Fruit fly (Drosophila melanogaster) whole organism, wandering third instar larva: ENCODE data around the gene PpD3.

Experiments
- Abd-B ChIP-seq: fragments of >200 bp; optimal IDR thresholded peaks from 2 replicates; lab custom pipeline; 2017; ENCODE audit warnings: missing biosample characterization, missing genetic modification characterization
- CG32264 ChIP-seq: fragments of 200-800 bp; sonication (Bioruptor generic); optimal IDR thresholded peaks from 2 replicates; lab custom pipeline; 2016; ENCODE audit warnings: missing biosample characterization, missing genetic modification characterization
- CG9705 ChIP-seq: fragments of 200-800 bp; sonication (Bioruptor generic); optimal IDR thresholded peaks from 2 replicates; lab custom pipeline; 2018; ENCODE audit warnings: missing biosample characterization, mild to moderate bottlenecking, missing genetic modification characterization
- CrebA ChIP-seq: fragments of 200-800 bp; sonication (Bioruptor generic); optimal IDR thresholded peaks from 2 replicates; lab custom pipeline; 2016; ENCODE audit warnings: missing biosample characterization, mild to moderate bottlenecking, missing genetic modification characterization, borderline replicate concordance
- Dfd ChIP-seq: fragments of >200 bp; optimal IDR thresholded peaks from 2 replicates; lab custom pipeline; 2017; ENCODE audit warnings: missing biosample characterization, missing genetic modification characterization
- Dif ChIP-seq: fragments of 200-275, 200-300 bp; sonication (Bioruptor generic); optimal IDR thresholded peaks from 2 replicates; lab custom pipeline; 2018; ENCODE audit warnings: missing biosample characterization, missing genetic modification characterization; ENCODE audit not compliant: partially characterized antibody
- GATAd ChIP-seq: sonication (Bioruptor generic); optimal IDR thresholded peaks from 2 replicates; lab custom pipeline; 2016; ENCODE audit warnings: missing biosample characterization, missing genetic modification characterization
- HLH106 ChIP-seq: fragments of 200-800 bp; optimal IDR thresholded peaks from 3 replicates; lab custom pipeline; 2019; ENCODE audit warnings: missing biosample characterization, mild to moderate bottlenecking, missing genetic modification characterization, moderate library complexity
- Hnf4 ChIP-seq: fragments of 200-800 bp; sonication (Bioruptor generic); optimal IDR thresholded peaks from 2 replicates; lab custom pipeline; 2016; ENCODE audit warnings: missing biosample characterization, mild to moderate bottlenecking, missing genetic modification characterization
- Hr78 ChIP-seq: fragments of >200 bp; optimal IDR thresholded peaks from 2 replicates; lab custom pipeline; 2017; ENCODE audit warnings: missing biosample characterization, missing genetic modification characterization
- Hr83 ChIP-seq: fragments of 200-300 bp; sonication (Bioruptor generic); optimal IDR thresholded peaks from 2 replicates; lab custom pipeline; 2016; ENCODE audit warnings: missing biosample characterization, mild to moderate bottlenecking, missing genetic modification characterization, moderate library complexity; ENCODE audit not compliant: poor library complexity, severe bottlenecking
- Jra ChIP-seq: sonication (Bioruptor generic); optimal IDR thresholded peaks from 2 replicates; lab custom pipeline; 2016; ENCODE audit warnings: missing biosample characterization, missing genetic modification characterization
- Mio ChIP-seq: sonication (Bioruptor generic); optimal IDR thresholded peaks from 2 replicates; lab custom pipeline; 2016; ENCODE audit warnings: missing biosample characterization, missing genetic modification characterization
- Myc ChIP-seq: fragments of >200 bp; optimal IDR thresholded peaks from 2 replicates; lab custom pipeline; 2017
- N ChIP-seq: fragments of >200 bp; optimal IDR thresholded peaks from 2 replicates; lab custom pipeline; 2018; ENCODE audit warnings: missing biosample characterization, missing external identifiers, missing genetic modification characterization
- OdsH ChIP-seq: fragments of 200-800 bp; sonication (Bioruptor generic); optimal IDR thresholded peaks from 2 replicates; lab custom pipeline; 2016; ENCODE audit warnings: missing biosample characterization, mild to moderate bottlenecking, missing genetic modification characterization
- Rel ChIP-seq, 2 experiments: fragments of 200-800 bp; sonication (Bioruptor generic) in 1 of 2; optimal IDR thresholded peaks; 2 replicates in 1 of 2; 3 replicates in 1 of 2; lab custom pipeline; 2016 to 2019; ENCODE audit warnings: mild to moderate bottlenecking in 2 of 2, missing biosample characterization in 2 of 2, missing genetic modification characterization in 2 of 2, moderate library complexity in 1 of 2
- Sp1 ChIP-seq: fragments of 200-800 bp; sonication (Bioruptor generic); optimal IDR thresholded peaks from 3 replicates; lab custom pipeline; 2019; ENCODE audit warnings: missing biosample characterization, mild to moderate bottlenecking, missing genetic modification characterization, moderate library complexity
- Vsx2 ChIP-seq: fragments of 200-300, 225-300 bp; sonication (Bioruptor generic); optimal IDR thresholded peaks from 2 replicates; lab custom pipeline; 2018; ENCODE audit warnings: missing biosample characterization, missing genetic modification characterization; ENCODE audit not compliant: partially characterized antibody
- br ChIP-seq: fragments of 200-800 bp; sonication (Bioruptor generic); optimal IDR thresholded peaks from 2 replicates; lab custom pipeline; 2016; ENCODE audit warnings: missing biosample characterization, missing genetic modification characterization
- brk ChIP-seq: fragments of 200-800 bp; sonication (Bioruptor generic); optimal IDR thresholded peaks from 2 replicates; lab custom pipeline; 2016; ENCODE audit warnings: missing biosample characterization, mild to moderate bottlenecking, missing genetic modification characterization
- dmrt93B ChIP-seq: fragments of 200-800 bp; sonication (Bioruptor generic); optimal IDR thresholded peaks from 2 replicates; lab custom pipeline; 2018; ENCODE audit warnings: missing biosample characterization, mild to moderate bottlenecking, missing genetic modification characterization
- dsf ChIP-seq: sonication (Bioruptor generic); optimal IDR thresholded peaks from 2 replicates; lab custom pipeline; 2016; ENCODE audit warnings: missing biosample characterization, missing genetic modification characterization, borderline replicate concordance
- ey ChIP-seq: fragments of 200-800 bp; sonication (Bioruptor generic); optimal IDR thresholded peaks from 2 replicates; lab custom pipeline; 2016; ENCODE audit warnings: missing biosample characterization, missing genetic modification characterization
- foxo ChIP-seq, 2 experiments: fragments of 200-800 bp; sonication (Bioruptor generic); optimal IDR thresholded peaks; 2 replicates in 1 of 2; 3 replicates in 1 of 2; lab custom pipeline; 2016 to 2017; ENCODE audit warnings: missing biosample characterization in 2 of 2, missing genetic modification characterization in 2 of 2
- fru ChIP-seq: fragments of 200-800 bp; sonication (Bioruptor generic); optimal IDR thresholded peaks from 3 replicates; lab custom pipeline; 2016; ENCODE audit warnings: missing biosample characterization, mild to moderate bottlenecking, missing genetic modification characterization
- h ChIP-seq: fragments of 200-800 bp; sonication (Bioruptor generic); optimal IDR thresholded peaks from 3 replicates; lab custom pipeline; 2016; ENCODE audit warnings: missing biosample characterization, mild to moderate bottlenecking, missing genetic modification characterization
- jim ChIP-seq: fragments of 175-275, 200-325 bp; sonication (Bioruptor generic); optimal IDR thresholded peaks from 2 replicates; lab custom pipeline; 2016; ENCODE audit warnings: missing biosample characterization, mild to moderate bottlenecking, missing genetic modification characterization
- lola ChIP-seq: fragments of >200 bp; optimal IDR thresholded peaks from 2 replicates; lab custom pipeline; 2017; ENCODE audit warnings: missing biosample characterization, missing genetic modification characterization
- pan ChIP-seq: fragments of >200 bp; optimal IDR thresholded peaks from 2 replicates; lab custom pipeline; 2017
- psq ChIP-seq: fragments of 200-800 bp; sonication (Bioruptor generic); optimal IDR thresholded peaks from 3 replicates; lab custom pipeline; 2017; ENCODE audit warnings: missing biosample characterization, mild to moderate bottlenecking, missing genetic modification characterization, moderate library complexity
- rgr ChIP-seq: fragments of 200-800 bp; sonication (Bioruptor generic); optimal IDR thresholded peaks from 3 replicates; lab custom pipeline; 2016; ENCODE audit warnings: missing biosample characterization, mild to moderate bottlenecking, missing genetic modification characterization
- sage ChIP-seq: fragments of 200-800 bp; sonication (Bioruptor generic); optimal IDR thresholded peaks from 2 replicates; lab custom pipeline; 2016; ENCODE audit warnings: missing biosample characterization, mild to moderate bottlenecking, missing genetic modification characterization
- sv ChIP-seq: fragments of 200-800 bp; sonication (Bioruptor generic); optimal IDR thresholded peaks from 3 replicates; lab custom pipeline; 2016; ENCODE audit warnings: missing biosample characterization, missing genetic modification characterization
- usp ChIP-seq: fragments of >200 bp; optimal IDR thresholded peaks from 2 replicates; lab custom pipeline; 2017; ENCODE audit warnings: missing biosample characterization, missing genetic modification characterization
- woc ChIP-seq: sonication (Bioruptor generic); optimal IDR thresholded peaks from 2 replicates; lab custom pipeline; 2016; ENCODE audit warnings: missing biosample characterization, mild to moderate bottlenecking, missing genetic modification characterization

PpD3 gene

DNA sequence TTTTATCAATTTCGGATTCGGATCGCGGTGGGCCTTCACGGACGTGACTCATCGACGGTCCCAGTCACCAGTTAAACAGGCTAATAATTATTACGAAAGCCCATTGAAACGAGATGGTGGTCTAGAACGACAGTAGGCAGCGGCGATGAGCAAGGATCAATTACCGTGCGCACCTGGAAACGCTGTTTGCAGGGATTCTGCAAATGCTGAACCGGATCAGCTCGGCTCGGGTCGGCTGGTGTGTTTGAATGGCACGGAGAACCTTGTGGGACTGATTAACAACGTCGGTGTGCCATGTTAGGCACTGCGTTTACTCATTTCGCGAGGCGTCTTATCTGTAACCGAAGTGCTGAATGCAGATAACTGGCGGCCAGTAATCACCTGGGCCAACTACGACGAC lies 26.5 kb downstream of the PpD3 start, which contains the start of gene Whamy:
Gene Whamy, minus strand, starts transcription at position 273 of the 400 bp plus-strand sequence.
- TF ChIP-seq Dif (no peak), Hr83 (peak; percentile 12), Sp1 (GFP tag; lab: Kevin White, UChicago) (peak; percentile 27), OdsH (GFP tag; lab: Kevin White, UChicago) (peak; percentile 17), br (GFP tag; lab: Kevin White, UChicago) (peak; percentile 24), Rel (GFP tag; optimal IDR thresholded peaks at IDR 0.05; lab: Kevin White, UChicago) (no peak), Rel (tag; optimal IDR thresholded peaks at IDR 0.05; lab: Kevin White, UChicago) (peak; percentile 93), h (GFP tag; lab: Kevin White, UChicago) (peak; percentile 5), CrebA (no peak), Jra (GFP tag; lab: Kevin White, UChicago) (peak; percentile 8), rgr (peak; percentile 4)

DNA sequence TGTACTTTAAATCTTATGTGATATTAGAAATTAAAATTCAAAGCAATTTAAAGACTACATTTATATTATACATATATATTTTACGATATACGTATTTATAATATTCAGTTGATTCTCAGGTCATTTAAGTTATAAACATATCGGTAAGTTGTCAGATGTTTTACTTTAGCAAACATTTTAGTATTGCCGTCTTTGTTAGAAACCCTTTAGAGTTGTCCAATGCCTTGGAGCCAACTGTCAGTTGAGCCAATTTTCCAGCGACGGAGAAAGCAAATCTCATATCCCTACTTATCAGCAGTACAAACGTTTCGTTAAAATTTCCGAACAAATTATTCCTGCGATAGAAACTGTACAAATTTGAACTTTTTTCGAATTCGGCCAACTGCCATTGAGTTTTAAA lies 27.1 kb downstream of the PpD3 start, which contains the start of gene topi:
Gene topi, plus strand, starts transcription at position 301 of the 400 bp plus-strand sequence.
- TF ChIP-seq usp (GFP tag; lab: Kevin White, UChicago): no peak
- no peak for TF ChIP-seq N
- no peak for TF ChIP-seq woc (GFP tag; lab: Kevin White, UChicago)

dm6 chr3R:9777941-9778360 lies 30.3 kb downstream of the PpD3 start, which contains the start of gene RpS29:
TSS of gene RpS29 (plus strand) at chr3R:9778042.
- peak; percentile 87 for TF ChIP-seq rgr
- peak; percentile 67 for TF ChIP-seq Jra (GFP tag; lab: Kevin White, UChicago)
- TF ChIP-seq Vsx2: no peak
- peak in 1 of 2 experiments; percentile 91 for TF ChIP-seq foxo (GFP tag; optimal IDR thresholded peaks at IDR 0.05; lab: Kevin White, UChicago)
- TF ChIP-seq CG32264 (GFP tag; lab: Kevin White, UChicago): no peak
- TF ChIP-seq Mio (GFP tag; lab: Kevin White, UChicago): no peak
- TF ChIP-seq sv (GFP tag; lab: Kevin White, UChicago): peak; percentile 83
- TF ChIP-seq HLH106 (tag; lab: Kevin White, UChicago): peak; percentile 72
- peak; percentile 86 for TF ChIP-seq h (GFP tag; lab: Kevin White, UChicago)
- peak; percentile 48 for TF ChIP-seq dsf (GFP tag; lab: Kevin White, UChicago)
- peak; percentile 77 for TF ChIP-seq ey (GFP tag; lab: Kevin White, UChicago)
- TF ChIP-seq pan (lab: Kevin White, UChicago): no peak
- TF ChIP-seq Hnf4 (GFP tag; lab: Kevin White, UChicago): peak; percentile 84
- no peak for TF ChIP-seq Dfd (GFP tag; lab: Kevin White, UChicago)
- TF ChIP-seq dmrt93B: peak; percentile 74
- TF ChIP-seq CG9705 (GFP tag; lab: Kevin White, UChicago): peak; percentile 85
- TF ChIP-seq psq (GFP tag; lab: Kevin White, UChicago): peak; percentile 68
- TF ChIP-seq Myc (lab: Kevin White, UChicago): peak; percentile 70
- TF ChIP-seq Dif: peak; percentile 28
- no peak for TF ChIP-seq sage
- TF ChIP-seq Rel (GFP tag; optimal IDR thresholded peaks at IDR 0.05; lab: Kevin White, UChicago): no peak
- peak; percentile 69 for TF ChIP-seq Rel (tag; optimal IDR thresholded peaks at IDR 0.05; lab: Kevin White, UChicago)
- TF ChIP-seq lola: no peak
- no peak for TF ChIP-seq brk (GFP tag; lab: Kevin White, UChicago)
- no peak for TF ChIP-seq Abd-B (GFP tag; lab: Kevin White, UChicago)
- peak; percentile 72 for TF ChIP-seq fru (GFP tag; lab: Kevin White, UChicago)
- peak; percentile 72 for TF ChIP-seq Sp1 (GFP tag; lab: Kevin White, UChicago)
- no peak for TF ChIP-seq GATAd (GFP tag; lab: Kevin White, UChicago)
- no peak for TF ChIP-seq Hr78 (GFP tag; lab: Kevin White, UChicago)
- TF ChIP-seq woc (GFP tag; lab: Kevin White, UChicago): no peak
- TF ChIP-seq br (GFP tag; lab: Kevin White, UChicago): peak; percentile 83
- peak; percentile 92 for TF ChIP-seq jim (GFP tag; lab: Kevin White, UChicago)
- peak; percentile 98 for TF ChIP-seq Hr83
- no peak for TF ChIP-seq CrebA
- TF ChIP-seq OdsH (GFP tag; lab: Kevin White, UChicago): peak; percentile 73
